Worm (Caenorhabditis elegans) whole organism, L2 larva: ENCODE measurements around the gene W03G11.3.

ENCODE experiments used
- F13H6.1 ChIP-seq: sonication (generic microtip); optimal IDR thresholded peaks from 2 replicates; lab custom pipeline; 2016; ENCODE audit warnings: missing genetic modification characterization, missing compliant biosample characterization
- elt-3 ChIP-seq: sonication (generic microtip); optimal IDR thresholded peaks from 2 replicates; lab custom pipeline; 2017; ENCODE audit warnings: missing biosample characterization, missing genetic modification characterization

DNA sequence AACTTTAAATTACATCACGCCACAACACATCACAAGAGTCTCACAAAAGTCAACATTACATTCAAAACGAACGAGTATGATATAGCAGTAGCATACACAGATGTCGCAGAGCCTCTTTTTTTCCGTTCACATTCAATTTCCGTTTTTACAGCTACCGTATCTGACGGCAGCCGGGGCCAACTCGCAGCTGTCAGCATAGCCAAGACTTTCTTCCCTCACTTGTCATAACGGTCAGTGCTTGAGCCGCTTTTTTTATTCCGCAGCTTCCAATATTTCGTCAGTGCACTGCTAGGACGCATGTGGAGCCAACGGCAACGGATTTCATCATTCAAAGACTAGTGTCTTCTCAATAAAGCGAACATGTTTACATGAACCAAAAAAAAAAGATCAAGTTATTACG lies 9.6 kb downstream of the W03G11.3 start:
- TF ChIP-seq F13H6.1: no peak
- no peak for TF ChIP-seq elt-3 (tag; lab: Kevin White, UChicago)
